Worm (Caenorhabditis elegans): ENCODE data around the gene pisy-1.

DNA sequence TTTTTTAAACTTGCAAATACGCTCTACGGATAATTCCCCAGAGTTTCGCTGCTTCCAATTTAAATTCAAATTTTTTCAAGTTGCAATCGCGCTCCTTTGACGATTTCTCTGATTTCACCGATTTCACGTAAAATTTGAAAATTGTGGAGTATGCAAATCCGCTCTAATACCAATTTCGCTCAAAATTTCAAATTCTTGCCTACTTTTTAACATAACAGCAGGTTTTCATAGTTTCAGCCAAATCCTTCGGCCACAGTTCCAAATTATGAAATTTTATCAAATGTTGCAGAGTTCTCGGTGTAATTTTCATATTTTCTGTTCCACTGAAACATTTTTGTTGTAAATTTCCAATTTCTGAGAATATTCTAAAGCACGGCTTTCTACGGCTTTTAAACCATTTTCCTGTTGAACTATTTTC, 49.7 kb upstream of the pisy-1 start, which contains the start of gene alkb-7:
- TF ChIP-seq nhr-77 (tag; optimal IDR thresholded peaks at IDR 0.05) (no peak), mep-1 (tag; optimal IDR thresholded peaks at IDR 0.05) (peak; percentile 76), jun-1 (tag; optimal IDR thresholded peaks at IDR 0.05) (no peak), ceh-28 (tag; optimal IDR thresholded peaks at IDR 0.05) (no peak), hlh-30 (tag; optimal IDR thresholded peaks at IDR 0.05; ENCODE audit: insufficient read depth) (no peak), nhr-76 (tag; optimal IDR thresholded peaks at IDR 0.05) (no peak), ama-1 (optimal IDR thresholded peaks at IDR 0.05) (peak; percentile 59)
